Worm (Caenorhabditis elegans) whole organism, mixed stage, embryonic: ENCODE results near the gene hbl-1.

ENCODE experiments used
- M03D4.4 ChIP-seq: sonication (generic microtip); optimal IDR thresholded peaks from 2 replicates; lab custom pipeline; 2017; ENCODE audit warnings: mild to moderate bottlenecking, missing genetic modification characterization, missing compliant biosample characterization
- ceh-39 ChIP-seq: fragments of 150-350 bp; optimal IDR thresholded peaks from 2 replicates; lab custom pipeline; 2014; ENCODE audit warnings: missing biosample characterization, missing genetic modification characterization
- ceh-43 ChIP-seq: fragments of 200-800 bp; sonication (Bioruptor generic); optimal IDR thresholded peaks from 2 replicates; lab custom pipeline; 2018; ENCODE audit warnings: mild to moderate bottlenecking, missing genetic modification characterization, moderate library complexity, missing compliant biosample characterization
- ceh-83 ChIP-seq: fragments of 200-800 bp; sonication (Bioruptor generic); optimal IDR thresholded peaks from 2 replicates; lab custom pipeline; 2018; ENCODE audit warnings: mild to moderate bottlenecking, missing genetic modification characterization, missing compliant biosample characterization
- ces-1 ChIP-seq: fragments of 150-350 bp; optimal IDR thresholded peaks from 2 replicates; lab custom pipeline; 2014; ENCODE audit warnings: missing biosample characterization, missing genetic modification reagents, missing genetic modification characterization
- cnd-1 ChIP-seq: fragments of 200-800 bp; sonication (Bioruptor generic); optimal IDR thresholded peaks from 2 replicates; lab custom pipeline; 2018; ENCODE audit warnings: mild to moderate bottlenecking, missing genetic modification characterization, missing compliant biosample characterization
- drap-1 ChIP-seq: fragments of 200-800 bp; sonication (Bioruptor generic); optimal IDR thresholded peaks from 3 replicates; lab custom pipeline; 2018; ENCODE audit warnings: mild to moderate bottlenecking, missing genetic modification characterization, missing compliant biosample characterization
- elt-3 ChIP-seq: fragments of 150-350 bp; optimal IDR thresholded peaks from 2 replicates; lab custom pipeline; 2014; ENCODE audit warnings: missing biosample characterization, missing genetic modification characterization
- flh-1 ChIP-seq: fragments of 200-800 bp; sonication (Bioruptor generic); optimal IDR thresholded peaks from 2 replicates; lab custom pipeline; 2018; ENCODE audit warnings: mild to moderate bottlenecking, missing genetic modification characterization, moderate library complexity, missing compliant biosample characterization
- ham-2 ChIP-seq: fragments of 200-800 bp; sonication (Bioruptor generic); optimal IDR thresholded peaks from 2 replicates; lab custom pipeline; 2018; ENCODE audit warnings: mild to moderate bottlenecking, missing genetic modification characterization, missing compliant biosample characterization
- hlh-1 ChIP-seq: fragments of 150-350 bp; optimal IDR thresholded peaks from 2 replicates; lab custom pipeline; 2014; ENCODE audit warnings: missing biosample characterization, missing genetic modification reagents, missing genetic modification characterization
- lin-13 ChIP-seq: fragments of 150-350 bp; optimal IDR thresholded peaks from 2 replicates; lab custom pipeline; 2014; ENCODE audit warnings: missing biosample characterization, missing genetic modification characterization
- lin-32 ChIP-seq: fragments of 200-800 bp; sonication (Bioruptor generic); optimal IDR thresholded peaks from 2 replicates; lab custom pipeline; 2018; ENCODE audit warnings: mild to moderate bottlenecking, missing genetic modification characterization, missing compliant biosample characterization
- mab-5 ChIP-seq: fragments of 150-350 bp; optimal IDR thresholded peaks from 2 replicates; lab custom pipeline; 2014; ENCODE audit warnings: missing biosample characterization, missing genetic modification characterization
- mep-1 ChIP-seq: fragments of 150-350 bp; optimal IDR thresholded peaks from 2 replicates; lab custom pipeline; 2017; ENCODE audit warnings: missing biosample characterization, missing genetic modification reagents, missing genetic modification characterization, inconsistent platforms
- nhr-12 ChIP-seq: fragments of 150-350 bp; optimal IDR thresholded peaks from 2 replicates; lab custom pipeline; 2014; ENCODE audit warnings: missing biosample characterization, missing genetic modification characterization
- nhr-2 ChIP-seq: fragments of 150-350 bp; optimal IDR thresholded peaks from 2 replicates; lab custom pipeline; 2014; ENCODE audit warnings: missing biosample characterization, missing genetic modification characterization
- nhr-237 ChIP-seq: fragments of 150-350 bp; optimal IDR thresholded peaks from 2 replicates; lab custom pipeline; 2014; ENCODE audit warnings: missing biosample characterization, missing genetic modification characterization
- nhr-76 ChIP-seq: sonication (generic microtip); optimal IDR thresholded peaks from 2 replicates; lab custom pipeline; 2017; ENCODE audit warnings: missing biosample characterization, missing genetic modification characterization
- pha-4 ChIP-seq: fragments of 150-350 bp; optimal IDR thresholded peaks from 2 replicates; lab custom pipeline; 2018; ENCODE audit warnings: missing biosample characterization, missing genetic modification reagents, missing genetic modification characterization
- sem-2 ChIP-seq: fragments of 200-800 bp; sonication (Bioruptor generic); optimal IDR thresholded peaks from 2 replicates; lab custom pipeline; 2018; ENCODE audit warnings: mild to moderate bottlenecking, missing genetic modification characterization, missing compliant biosample characterization
- snpc-4 ChIP-seq: fragments of 150-350 bp; optimal IDR thresholded peaks from 2 replicates; lab custom pipeline; 2014; ENCODE audit warnings: missing biosample characterization, missing genetic modification characterization
- sptf-1 ChIP-seq: sonication (generic microtip); optimal IDR thresholded peaks from 2 replicates; lab custom pipeline; 2017; ENCODE audit warnings: mild to moderate bottlenecking, missing genetic modification characterization, moderate library complexity, missing compliant biosample characterization
- unc-120 ChIP-seq: sonication (generic microtip); optimal IDR thresholded peaks from 2 replicates; lab custom pipeline; 2017; ENCODE audit warnings: missing genetic modification characterization, missing compliant biosample characterization; ENCODE audit not compliant: poor library complexity, severe bottlenecking
- unc-39 ChIP-seq: fragments of 150-350 bp; optimal IDR thresholded peaks from 2 replicates; lab custom pipeline; 2014; ENCODE audit warnings: missing biosample characterization, missing genetic modification characterization
- unc-62 ChIP-seq: fragments of 150-350 bp; optimal IDR thresholded peaks from 2 replicates; lab custom pipeline; 2014; ENCODE audit warnings: missing biosample characterization, missing genetic modification reagents, missing genetic modification characterization
- zip-8 ChIP-seq: fragments of 150-350 bp; optimal IDR thresholded peaks from 2 replicates; lab custom pipeline; 2014; ENCODE audit warnings: missing biosample characterization, missing genetic modification characterization
- ztf-11 ChIP-seq: fragments of 150-350 bp; optimal IDR thresholded peaks from 2 replicates; lab custom pipeline; 2014; ENCODE audit warnings: missing biosample characterization, missing genetic modification characterization

hbl-1 gene

ce11 chrX:5826976-5827375, 5.0 kb downstream of the hbl-1 start:
- TF ChIP-seq ceh-39, result no peak
- TF ChIP-seq mab-5 (tag; lab: Kevin White, UChicago), result no peak
- no peak for TF ChIP-seq unc-39 (tag; lab: Kevin White, UChicago)
- TF ChIP-seq M03D4.4 (tag; lab: Kevin White, UChicago), result no peak
- TF ChIP-seq hlh-1, result no peak
- no peak for TF ChIP-seq nhr-237 (tag; lab: Kevin White, UChicago)
- peak; percentile 16 for TF ChIP-seq sptf-1 (tag; lab: Kevin White, UChicago)
- TF ChIP-seq ztf-11 (tag; lab: Kevin White, UChicago), result no peak
- TF ChIP-seq cnd-1, result peak; percentile 18
- TF ChIP-seq lin-13, result no peak

ce11 chrX:5828085-5828484, 6.1 kb downstream of the hbl-1 start:
- TF ChIP-seq ceh-83 (GFP tag; lab: Kevin White, UChicago), result peak; percentile 15
- TF ChIP-seq nhr-237 (tag; lab: Kevin White, UChicago), result no peak
- no peak for TF ChIP-seq ceh-43 (GFP tag; lab: Kevin White, UChicago)
- no peak for TF ChIP-seq elt-3 (tag; lab: Kevin White, UChicago)
- TF ChIP-seq mep-1 (tag; lab: Kevin White, UChicago), result no peak
- TF ChIP-seq unc-39 (tag; lab: Kevin White, UChicago), result no peak
- peak; percentile 72 for TF ChIP-seq unc-62 (GFP tag; lab: Kevin White, UChicago)
- no peak for TF ChIP-seq zip-8 (tag; lab: Kevin White, UChicago)
- peak; percentile 17 for TF ChIP-seq ham-2 (GFP tag; lab: Kevin White, UChicago)
- TF ChIP-seq, all 35 proteins: peak for 3

ce11 chrX:5829175-5829574, 7.2 kb downstream of the hbl-1 start, which contains the start of gene acp-5:
Gene acp-5 (plus strand): TSS chrX:5829435.
- TF ChIP-seq mep-1 (tag; lab: Kevin White, UChicago) (no peak), nhr-237 (tag; lab: Kevin White, UChicago) (no peak), sem-2 (GFP tag; lab: Kevin White, UChicago) (no peak), pha-4 (no peak), ces-1 (GFP tag; lab: Kevin White, UChicago) (no peak), lin-13 (no peak)

ce11 chrX:5831827-5832226, 9.9 kb downstream of the hbl-1 start:
- TF ChIP-seq mep-1 (tag; lab: Kevin White, UChicago) (no peak), M03D4.4 (tag; lab: Kevin White, UChicago) (no peak), lin-13 (no peak), flh-1 (GFP tag; lab: Kevin White, UChicago) (no peak), drap-1 (no peak), nhr-237 (tag; lab: Kevin White, UChicago) (no peak), elt-3 (tag; lab: Kevin White, UChicago) (no peak), nhr-76 (tag; lab: Kevin White, UChicago) (no peak), unc-120 (tag; lab: Kevin White, UChicago) (no peak), sem-2 (GFP tag; lab: Kevin White, UChicago) (no peak), nhr-2 (tag; lab: Kevin White, UChicago) (no peak), snpc-4 (tag; lab: Kevin White, UChicago) (no peak), cnd-1 (no peak), nhr-12 (tag; lab: Kevin White, UChicago) (no peak), sptf-1 (tag; lab: Kevin White, UChicago) (no peak)

ce11 chrX:5834581-5835481, 12.9 kb downstream of the hbl-1 start, which contains the start of gene F13D11.4:
Gene F13D11.4 (minus strand): TSS chrX:5834805.
- TF ChIP-seq pha-4 (no peak), ham-2 (GFP tag; lab: Kevin White, UChicago) (no peak), unc-120 (tag; lab: Kevin White, UChicago) (no peak), cnd-1 (no peak), nhr-12 (tag; lab: Kevin White, UChicago) (no peak), mab-5 (tag; lab: Kevin White, UChicago) (no peak), ceh-43 (GFP tag; lab: Kevin White, UChicago) (no peak), snpc-4 (tag; lab: Kevin White, UChicago) (no peak), ceh-83 (GFP tag; lab: Kevin White, UChicago) (no peak), elt-3 (tag; lab: Kevin White, UChicago) (no peak), unc-39 (tag; lab: Kevin White, UChicago) (no peak), lin-32 (GFP tag; lab: Kevin White, UChicago) (no peak), mep-1 (tag; lab: Kevin White, UChicago) (no peak), nhr-237 (tag; lab: Kevin White, UChicago) (no peak)
- TF ChIP-seq, all 35 proteins: peak for 0
